Worm (Caenorhabditis elegans): ENCODE results near the gene pgp-14.

- TF ChIP-seq zag-1 (tag; optimal IDR thresholded peaks at IDR 0.05) (no peak), skn-1 (tag; optimal IDR thresholded peaks at IDR 0.05) (no peak), snpc-4 (tag; optimal IDR thresholded peaks at IDR 0.05) (no peak), aly-2 (tag; optimal IDR thresholded peaks at IDR 0.05) (no peak), alr-1 (tag; optimal IDR thresholded peaks at IDR 0.05) (no peak), nhr-25 (tag; optimal IDR thresholded peaks at IDR 0.05) (no peak), ztf-11 (tag; optimal IDR thresholded peaks at IDR 0.05) (no peak), lin-13 (GFP tag; optimal IDR thresholded peaks at IDR 0.05) (no peak), egl-27 (tag; optimal IDR thresholded peaks at IDR 0.05) (no peak), mbf-1 (tag; optimal IDR thresholded peaks at IDR 0.05) (no peak), unc-62 (GFP tag; optimal IDR thresholded peaks at IDR 0.05) (no peak)
Measured at ce11 chrX:12787624-12788023, 38.2 kb upstream of the pgp-14 start, which contains the start of gene str-124.
